Worm (Caenorhabditis elegans) whole organism, midembryonic: ENCODE measurements around the gene nlp-26.

Experiments used
- T22C8.4 ChIP-seq: fragments of 200-800 bp; sonication (Bioruptor generic); IDR thresholded peaks from 2 replicates; pipeline ENCODE4 v1.3.6; 2022; ENCODE audit warnings: missing genetic modification characterization, missing compliant biosample characterization
- cog-1 ChIP-seq: sonication (generic microtip); optimal IDR thresholded peaks from 2 replicates; lab custom pipeline; 2016; ENCODE audit warnings: missing genetic modification characterization, missing compliant biosample characterization
- flt-1 ChIP-seq: fragments of 200-800 bp; sonication (Bioruptor generic); IDR thresholded peaks from 2 replicates; pipeline ENCODE4 v1.3.6; 2022; ENCODE audit warnings: missing genetic modification characterization, missing compliant biosample characterization
- klf-2 ChIP-seq: fragments of 200-800 bp; sonication (Bioruptor generic); conservative IDR thresholded peaks from 2 replicates; pipeline ENCODE4 v1.3.6; 2022; ENCODE audit warnings: missing genetic modification reagents, missing genetic modification characterization, missing compliant biosample characterization
- med-1 ChIP-seq: sonication (generic microtip); optimal IDR thresholded peaks from 2 replicates; lab custom pipeline; 2017; ENCODE audit warnings: missing genetic modification characterization, mild to moderate bottlenecking, missing compliant biosample characterization, antibody characterized with exemption, missing genetic modification reagents; ENCODE audit not compliant: insufficient read depth
- ref-1 ChIP-seq: fragments of 200-800 bp; sonication (Bioruptor generic); conservative IDR thresholded peaks from 2 replicates; pipeline ENCODE4 v1.3.6; 2022; ENCODE audit warnings: missing genetic modification reagents, missing genetic modification characterization, missing compliant biosample characterization
- tab-1 ChIP-seq: fragments of 200-800 bp; sonication (Bioruptor generic); IDR thresholded peaks from 2 replicates; pipeline ENCODE4 v1.3.6; 2022; ENCODE audit warnings: missing genetic modification characterization, missing compliant biosample characterization
- ztf-23 ChIP-seq: fragments of 200-800 bp; sonication (Bioruptor generic); IDR thresholded peaks from 2 replicates; pipeline ENCODE4 v1.3.6; 2022; ENCODE audit warnings: missing genetic modification reagents, missing genetic modification characterization, missing compliant biosample characterization
- ztf-29 ChIP-seq: fragments of 200-800 bp; sonication (Bioruptor generic); IDR thresholded peaks from 2 replicates; pipeline ENCODE4 v1.3.6; 2022; ENCODE audit warnings: missing genetic modification reagents, missing genetic modification characterization, missing compliant biosample characterization

Gene nlp-26

DNA sequence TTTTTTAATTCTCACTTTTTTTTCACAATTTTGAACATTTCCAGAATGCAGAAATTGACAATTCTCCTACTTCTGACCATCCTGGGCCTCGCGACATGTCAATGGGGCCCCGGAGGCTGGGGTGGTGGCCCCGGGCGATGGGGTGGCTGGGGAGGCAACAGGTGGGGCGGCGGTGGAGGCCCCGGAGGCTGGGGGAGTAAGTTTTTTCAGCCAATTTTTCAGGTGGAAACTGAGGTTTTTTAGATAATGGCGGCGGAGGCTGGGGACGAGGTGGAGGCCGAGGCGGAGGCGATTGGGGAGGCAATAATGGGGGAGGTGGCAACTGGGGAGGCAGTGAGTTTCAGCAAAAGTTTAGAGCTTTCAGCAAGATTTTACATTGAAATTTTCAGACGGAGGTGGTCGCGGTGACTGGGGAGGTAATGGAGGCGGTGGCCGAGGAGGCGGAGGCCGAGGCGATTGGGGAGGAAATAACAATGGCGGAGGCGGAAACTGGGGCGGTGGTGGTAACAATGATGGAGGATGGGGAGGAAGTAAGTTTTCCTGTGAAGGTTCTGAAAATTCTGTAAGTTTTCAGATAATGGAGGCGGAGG, 3.0 kb upstream of the nlp-26 start:
- TF ChIP-seq ztf-29 (GFP tag; lab: Robert Waterston, UW) = no peak
- TF ChIP-seq T22C8.4 (GFP tag; lab: Robert Waterston, UW) = no peak
- 0 out of 2 replicates have a peak, but pooled peaks have one; percentile 7 for TF ChIP-seq tab-1
- no peak for TF ChIP-seq flt-1 (GFP tag; lab: Robert Waterston, UW)
- TF ChIP-seq ztf-23 (GFP tag; lab: Robert Waterston, UW) = no peak
- no peak for TF ChIP-seq ref-1 (GFP tag; lab: Robert Waterston, UW)
- no peak for TF ChIP-seq med-1

DNA sequence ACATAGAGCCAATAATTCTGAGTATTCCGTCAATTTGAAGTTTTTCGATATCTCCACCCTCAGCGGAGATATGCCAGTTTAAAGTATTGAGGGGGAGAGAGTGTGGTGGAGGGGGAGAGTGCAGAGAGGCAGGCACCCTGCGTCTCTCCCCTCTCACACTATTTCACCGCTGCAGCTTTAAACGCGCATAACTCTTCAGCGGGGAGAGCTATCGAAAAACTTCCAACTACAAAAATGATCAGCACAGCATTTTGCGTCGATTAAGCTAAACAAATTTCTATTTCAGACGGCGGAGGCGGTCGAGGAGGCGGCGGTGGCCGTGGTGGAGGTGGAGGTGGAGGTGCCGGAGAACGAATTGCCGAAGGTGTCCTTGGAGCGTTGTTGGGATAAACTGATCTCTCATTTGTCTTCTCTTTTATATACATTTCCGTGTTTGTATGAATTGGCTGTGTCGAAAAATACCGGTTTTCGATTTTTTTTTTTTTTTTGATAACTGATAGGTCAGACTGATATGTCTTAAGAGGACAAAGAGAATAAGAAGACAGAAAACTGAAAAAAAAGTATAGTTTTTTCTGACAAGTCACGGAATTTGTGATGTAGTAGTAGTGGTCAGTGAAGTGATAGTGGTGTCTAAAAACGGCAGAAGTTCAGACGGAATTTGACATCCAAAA, 1.5 kb upstream of the nlp-26 start:
- TF ChIP-seq T22C8.4 (GFP tag; lab: Robert Waterston, UW) (0 out of 2 replicates have a peak, but pooled peaks have one; percentile 8), med-1 (no peak), tab-1 (no peak), klf-2 (GFP tag; lab: Robert Waterston, UW) (no peak)

DNA sequence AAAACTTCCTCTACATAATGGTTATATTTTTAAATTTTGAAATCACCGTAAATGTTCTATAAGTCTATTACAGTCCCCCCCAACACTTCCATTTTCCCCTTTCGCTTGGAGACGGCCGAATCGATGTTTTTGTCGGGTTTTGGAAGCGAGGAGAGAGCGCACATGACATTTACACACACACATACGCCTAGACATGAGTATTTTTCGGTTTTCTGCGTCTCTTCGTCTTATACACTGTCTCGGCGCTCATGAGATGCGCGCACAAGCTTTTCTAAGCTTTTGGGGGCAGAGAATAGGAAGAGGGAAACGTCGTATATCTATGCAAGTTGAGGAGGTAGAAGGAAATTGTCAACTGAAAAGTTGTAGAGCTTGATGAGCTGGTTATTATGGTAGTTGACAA, 6.8 kb downstream of the nlp-26 start:
- TF ChIP-seq ztf-23 (GFP tag; lab: Robert Waterston, UW) (0 out of 2 replicates have a peak, but pooled peaks have one; percentile 15), klf-2 (GFP tag; lab: Robert Waterston, UW) (no peak)

DNA sequence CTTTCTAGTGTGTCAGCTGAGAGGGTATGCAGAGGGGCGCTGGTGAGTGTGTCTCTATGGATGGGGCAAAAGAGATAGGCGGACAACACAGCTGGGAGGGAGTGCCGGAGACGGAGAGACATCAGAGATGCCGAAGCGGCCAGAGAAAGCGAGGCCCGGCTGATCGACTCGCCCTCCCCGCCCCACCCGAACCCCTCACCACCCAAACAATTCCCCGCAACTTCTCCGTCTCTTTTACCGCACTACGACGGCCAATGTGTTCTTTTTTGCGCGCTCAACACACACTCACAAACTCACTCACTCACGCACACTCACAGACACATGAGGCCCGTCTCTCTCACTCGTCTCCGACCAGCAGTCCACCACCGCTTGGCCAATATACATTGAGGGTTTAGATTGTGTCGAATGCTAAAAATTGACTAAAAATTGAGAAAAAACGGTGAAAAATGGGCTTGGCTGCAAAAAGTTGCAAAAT, 9.2 kb downstream of the nlp-26 start, which contains the start of gene Y43F8C.3:
TSS of gene Y43F8C.3 (minus strand) at position 187 of the 475 bp plus-strand sequence.
- TF ChIP-seq T22C8.4 (GFP tag; lab: Robert Waterston, UW) (no peak), flt-1 (GFP tag; lab: Robert Waterston, UW) (peak; percentile 52; the same call in 1 of the 2 replicates)

DNA sequence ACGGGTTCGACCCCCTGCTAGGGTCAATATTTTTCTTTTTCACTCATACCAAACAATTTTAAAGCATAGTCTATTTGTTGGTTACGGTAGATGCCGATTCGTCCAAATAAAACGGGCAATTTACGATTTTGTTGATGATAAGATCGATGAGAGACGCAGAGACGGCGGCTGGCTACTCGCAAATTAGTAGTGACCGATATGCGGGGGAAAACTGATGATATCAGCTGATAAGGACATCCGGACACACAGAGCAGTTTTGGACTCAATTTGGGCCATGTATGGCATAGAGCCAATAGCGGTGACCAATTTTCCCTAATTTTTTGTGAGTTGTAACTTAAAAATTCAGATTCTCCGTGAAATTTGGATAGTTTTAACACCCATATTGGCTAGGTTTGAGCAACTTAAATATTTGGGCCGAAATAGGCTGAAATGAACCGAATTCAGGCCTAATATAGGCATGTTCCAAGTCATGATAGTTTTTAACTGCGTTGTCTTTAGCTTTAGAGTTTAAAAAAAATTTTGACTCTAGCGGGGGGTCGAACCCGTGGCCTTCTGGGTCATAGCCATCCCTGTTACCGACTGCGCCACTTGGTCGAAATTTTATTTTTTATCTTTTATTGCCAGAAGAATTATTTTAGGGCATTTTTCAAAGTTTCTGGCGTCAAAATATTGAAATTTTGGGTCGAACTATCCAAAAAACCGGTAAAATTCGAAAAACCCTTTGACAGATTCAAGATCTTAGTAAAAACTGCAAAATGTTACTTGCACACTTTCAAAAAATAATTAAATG, 10.5 kb downstream of the nlp-26 start:
- TF ChIP-seq tab-1 (no peak), ztf-29 (GFP tag; lab: Robert Waterston, UW) (no peak), ref-1 (GFP tag; lab: Robert Waterston, UW) (no peak), med-1 (no peak), ztf-23 (GFP tag; lab: Robert Waterston, UW) (no peak), T22C8.4 (GFP tag; lab: Robert Waterston, UW) (no peak), cog-1 (tag; lab: Kevin White, UChicago) (no peak), klf-2 (GFP tag; lab: Robert Waterston, UW) (no peak), flt-1 (GFP tag; lab: Robert Waterston, UW) (no peak)

DNA sequence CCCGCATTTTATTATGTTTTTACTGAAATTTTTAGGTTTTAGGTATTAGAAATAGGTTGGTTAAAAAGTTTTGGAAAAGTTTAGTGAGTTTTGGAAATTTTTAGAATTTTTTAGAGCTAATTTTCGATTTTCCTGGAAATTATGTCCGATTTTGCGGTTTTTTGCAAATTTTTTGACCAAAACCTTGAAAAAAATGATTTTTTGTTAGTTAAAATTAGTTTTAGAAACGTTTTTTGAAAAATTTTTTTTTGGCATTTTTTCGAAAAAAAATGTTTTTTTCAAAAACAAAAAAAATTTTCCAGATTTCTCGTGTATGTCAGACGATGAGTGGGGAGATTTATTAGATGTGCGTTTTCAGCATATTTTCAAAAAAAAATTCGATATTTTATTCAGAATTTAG, 11.5 kb downstream of the nlp-26 start, which contains the start of gene dyf-19:
TSS of gene dyf-19 (plus strand) at position 301 of the 400 bp plus-strand sequence.
- TF ChIP-seq ztf-23 (GFP tag; lab: Robert Waterston, UW) (no peak), T22C8.4 (GFP tag; lab: Robert Waterston, UW) (no peak), ztf-29 (GFP tag; lab: Robert Waterston, UW) (no peak), flt-1 (GFP tag; lab: Robert Waterston, UW) (no peak), tab-1 (no peak), ref-1 (GFP tag; lab: Robert Waterston, UW) (no peak), klf-2 (GFP tag; lab: Robert Waterston, UW) (no peak), cog-1 (tag; lab: Kevin White, UChicago) (no peak), med-1 (no peak)

DNA sequence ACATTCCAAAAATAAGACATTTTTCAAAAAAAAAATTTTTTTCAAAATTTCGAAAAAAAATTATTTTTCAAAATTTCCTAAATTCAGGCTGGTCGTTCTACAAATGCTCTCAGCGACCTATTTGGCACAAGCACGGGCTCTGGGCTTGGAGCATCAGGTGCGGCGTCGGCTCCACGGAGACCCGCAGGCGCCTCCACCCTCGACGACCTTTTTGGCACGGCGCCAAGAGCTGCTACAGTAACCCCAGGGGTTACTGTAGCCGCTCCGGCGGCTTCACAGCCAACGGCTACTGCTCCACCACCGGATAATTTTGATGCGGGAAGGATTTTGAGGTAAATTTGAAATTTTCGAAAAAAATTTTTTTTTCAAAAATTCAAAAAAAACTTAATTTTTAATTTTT, 12.5 kb downstream of the nlp-26 start:
- no peak for TF ChIP-seq ref-1 (GFP tag; lab: Robert Waterston, UW)

DNA sequence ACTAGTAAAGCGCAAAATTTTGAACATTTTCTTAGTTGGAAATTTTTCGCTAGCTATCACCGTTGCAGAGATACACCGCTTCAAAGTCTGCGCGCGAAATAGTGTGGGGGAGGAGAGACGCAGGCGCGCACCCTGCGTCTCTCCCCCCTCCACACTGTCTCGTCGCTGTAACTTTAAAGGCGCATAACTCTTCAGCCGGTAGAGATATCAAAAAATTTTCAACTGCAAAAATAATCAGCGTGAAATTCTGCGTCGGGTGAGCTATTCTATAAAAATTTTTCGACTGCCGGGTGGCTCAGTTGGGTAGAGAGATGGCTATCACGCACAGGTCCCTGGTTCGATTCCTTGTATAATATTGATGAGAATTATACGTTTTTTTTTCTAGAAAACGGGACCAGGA, 16.3 kb downstream of the nlp-26 start:
- no peak; the same call in 1 of the 2 replicates for TF ChIP-seq tab-1
- no peak for TF ChIP-seq med-1
- TF ChIP-seq klf-2 (GFP tag; lab: Robert Waterston, UW) = no peak
- TF ChIP-seq flt-1 (GFP tag; lab: Robert Waterston, UW) = no peak
- TF ChIP-seq ref-1 (GFP tag; lab: Robert Waterston, UW) = no peak
- TF ChIP-seq T22C8.4 (GFP tag; lab: Robert Waterston, UW) = no peak

DNA sequence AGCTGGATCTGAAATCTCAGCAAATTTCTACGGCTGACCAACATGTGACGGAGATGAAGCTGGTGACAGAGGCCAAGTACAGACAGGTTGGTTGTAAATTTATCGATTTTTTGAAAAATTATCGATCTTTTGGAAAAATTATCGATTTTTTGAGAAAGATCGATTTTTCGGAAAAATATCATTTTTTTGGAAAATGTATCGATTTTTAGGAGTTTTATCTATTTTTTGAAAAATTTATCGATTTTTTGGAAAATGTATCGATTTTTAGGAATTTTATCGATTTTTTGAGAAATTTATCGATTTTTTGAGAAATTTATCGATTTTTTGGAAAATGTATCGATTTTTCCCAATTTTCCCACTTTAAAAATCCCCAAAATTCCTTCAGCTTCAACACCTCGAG, 16.7 kb downstream of the nlp-26 start:
- TF ChIP-seq klf-2 (GFP tag; lab: Robert Waterston, UW) = peak; percentile 17; the same call in 1 of the 2 replicates
- TF ChIP-seq ref-1 (GFP tag; lab: Robert Waterston, UW) = no peak
- no peak for TF ChIP-seq cog-1 (tag; lab: Kevin White, UChicago)
- peak; percentile 99 for TF ChIP-seq T22C8.4 (GFP tag; lab: Robert Waterston, UW)
- TF ChIP-seq tab-1 = no peak
- no peak for TF ChIP-seq ztf-29 (GFP tag; lab: Robert Waterston, UW)
- TF ChIP-seq flt-1 (GFP tag; lab: Robert Waterston, UW) = no peak

DNA sequence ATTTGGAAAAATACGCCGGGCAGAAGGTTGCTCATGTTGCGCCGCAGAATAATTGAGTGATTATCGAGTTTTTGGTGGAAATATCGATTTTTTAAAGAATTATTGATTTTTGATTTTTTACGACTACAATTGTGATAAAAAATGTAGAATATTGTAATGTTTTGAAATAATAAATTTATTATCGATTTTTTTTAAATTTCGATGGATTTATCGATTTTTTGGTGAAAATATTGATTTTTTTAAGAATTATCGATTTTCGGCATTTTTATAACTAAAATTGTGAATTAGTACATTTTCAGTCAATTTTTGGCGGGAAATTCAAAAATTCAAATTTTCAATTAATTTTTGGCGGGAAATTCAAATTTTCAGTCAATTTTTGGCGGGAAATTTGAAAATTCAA, 17.3 kb downstream of the nlp-26 start:
- TF ChIP-seq flt-1 (GFP tag; lab: Robert Waterston, UW) (no peak), T22C8.4 (GFP tag; lab: Robert Waterston, UW) (peak; percentile 93)
